Worm (Caenorhabditis elegans) whole organism, midembryonic: ENCODE results near the gene lsm-4.

Source experiments
- T22C8.4 ChIP-seq: fragments of 200-800 bp; sonication (Bioruptor generic); IDR thresholded peaks from 2 replicates; pipeline ENCODE4 v1.3.6; 2022; ENCODE audit warnings: missing genetic modification characterization, missing compliant biosample characterization
- cog-1 ChIP-seq: sonication (generic microtip); optimal IDR thresholded peaks from 2 replicates; lab custom pipeline; 2016; ENCODE audit warnings: missing genetic modification characterization, missing compliant biosample characterization
- flt-1 ChIP-seq: fragments of 200-800 bp; sonication (Bioruptor generic); IDR thresholded peaks from 2 replicates; pipeline ENCODE4 v1.3.6; 2022; ENCODE audit warnings: missing genetic modification characterization, missing compliant biosample characterization
- klf-2 ChIP-seq: fragments of 200-800 bp; sonication (Bioruptor generic); conservative IDR thresholded peaks from 2 replicates; pipeline ENCODE4 v1.3.6; 2022; ENCODE audit warnings: missing genetic modification reagents, missing genetic modification characterization, missing compliant biosample characterization
- med-1 ChIP-seq: sonication (generic microtip); optimal IDR thresholded peaks from 2 replicates; lab custom pipeline; 2017; ENCODE audit warnings: missing genetic modification characterization, mild to moderate bottlenecking, missing compliant biosample characterization, antibody characterized with exemption, missing genetic modification reagents; ENCODE audit not compliant: insufficient read depth
- ref-1 ChIP-seq: fragments of 200-800 bp; sonication (Bioruptor generic); conservative IDR thresholded peaks from 2 replicates; pipeline ENCODE4 v1.3.6; 2022; ENCODE audit warnings: missing genetic modification reagents, missing genetic modification characterization, missing compliant biosample characterization
- tab-1 ChIP-seq: fragments of 200-800 bp; sonication (Bioruptor generic); IDR thresholded peaks from 2 replicates; pipeline ENCODE4 v1.3.6; 2022; ENCODE audit warnings: missing genetic modification characterization, missing compliant biosample characterization
- ztf-23 ChIP-seq: fragments of 200-800 bp; sonication (Bioruptor generic); IDR thresholded peaks from 2 replicates; pipeline ENCODE4 v1.3.6; 2022; ENCODE audit warnings: missing genetic modification reagents, missing genetic modification characterization, missing compliant biosample characterization
- ztf-29 ChIP-seq: fragments of 200-800 bp; sonication (Bioruptor generic); IDR thresholded peaks from 2 replicates; pipeline ENCODE4 v1.3.6; 2022; ENCODE audit warnings: missing genetic modification reagents, missing genetic modification characterization, missing compliant biosample characterization

lsm-4 gene

DNA sequence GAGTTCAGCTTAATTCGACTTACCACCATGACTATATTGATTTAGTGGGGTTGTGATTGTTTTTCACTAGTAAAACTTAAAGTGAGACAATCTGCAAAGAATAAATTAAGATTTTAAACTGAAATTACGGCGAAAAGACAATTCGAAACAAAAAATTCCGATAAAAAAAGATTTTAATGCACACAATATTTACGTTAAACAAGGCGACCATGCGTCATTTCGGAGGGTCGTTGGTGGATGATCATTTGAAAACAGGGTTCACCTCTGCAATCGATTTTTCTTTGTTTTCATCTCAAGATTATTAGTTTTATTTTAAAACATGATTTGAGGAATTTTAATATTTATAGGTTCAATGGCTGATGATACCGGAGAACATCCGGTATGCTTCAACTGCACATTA lies at the start of gene lsm-4:
Gene lsm-4, minus strand, starts transcription at position 91 of the 400 bp plus-strand sequence.
- TF ChIP-seq med-1 (GFP tag; lab: Kevin White, UChicago) (no peak), ztf-29 (GFP tag; lab: Robert Waterston, UW) (no peak), tab-1 (GFP tag; lab: Robert Waterston, UW) (no peak), ref-1 (no peak), ztf-23 (GFP tag; lab: Robert Waterston, UW) (no peak), flt-1 (no peak), klf-2 (GFP tag; lab: Robert Waterston, UW) (no peak), cog-1 (tag; lab: Kevin White, UChicago) (no peak), T22C8.4 (GFP tag; lab: Robert Waterston, UW) (no peak)

DNA sequence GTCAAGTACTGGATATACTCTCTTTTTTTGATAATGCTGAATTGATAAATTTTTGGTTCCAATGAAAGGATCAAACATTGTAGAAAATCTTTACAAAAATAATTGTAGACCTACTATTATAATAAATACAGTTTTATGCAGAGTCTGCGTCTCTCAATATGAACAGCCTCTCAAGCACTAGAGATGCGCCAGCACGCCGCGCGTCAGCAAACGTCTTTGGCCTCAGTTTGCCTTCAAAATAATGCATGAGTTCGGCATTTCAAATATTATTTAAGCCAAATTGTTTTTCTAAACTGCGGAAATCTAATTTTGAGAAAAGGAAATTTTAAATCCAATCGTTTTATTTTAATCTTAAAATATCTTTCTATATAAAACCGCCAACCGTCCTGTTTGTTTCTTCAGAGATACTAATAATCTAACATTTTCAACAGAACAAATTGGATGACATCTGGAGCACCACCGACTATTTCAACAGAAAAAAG lies 48.7 kb upstream of the lsm-4 start, which contains the start of gene cul-4:
Gene cul-4, plus strand, starts transcription at position 432 of the 482 bp plus-strand sequence.
- no peak for TF ChIP-seq klf-2 (GFP tag; lab: Robert Waterston, UW)
- TF ChIP-seq med-1 (GFP tag; lab: Kevin White, UChicago), result no peak
- TF ChIP-seq tab-1 (GFP tag; lab: Robert Waterston, UW), result no peak
- TF ChIP-seq flt-1, result no peak
- no peak for TF ChIP-seq T22C8.4 (GFP tag; lab: Robert Waterston, UW)
- TF ChIP-seq ztf-29 (GFP tag; lab: Robert Waterston, UW), result no peak
- TF ChIP-seq ztf-23 (GFP tag; lab: Robert Waterston, UW), result no peak
- no peak for TF ChIP-seq cog-1 (tag; lab: Kevin White, UChicago)
- no peak for TF ChIP-seq ref-1

DNA sequence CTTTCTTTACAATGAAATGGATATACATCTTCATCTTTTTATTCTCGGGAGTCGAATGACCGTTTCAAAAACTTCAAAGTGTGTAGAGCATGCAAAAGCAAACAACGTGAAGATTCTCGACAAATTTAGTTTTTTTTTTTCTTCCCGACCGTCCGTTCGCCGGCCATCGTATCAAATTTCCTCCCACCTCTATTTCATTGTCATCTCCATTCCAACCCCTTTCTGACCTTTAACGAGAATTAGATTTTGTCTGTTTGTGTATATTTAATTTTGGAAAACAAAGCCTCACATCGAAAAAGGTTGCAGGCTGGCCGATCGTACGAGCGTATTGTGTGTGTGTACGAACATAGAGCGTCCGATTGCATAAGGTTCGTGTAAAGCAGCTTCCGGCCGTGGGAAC lies 46.1 kb upstream of the lsm-4 start, which contains the start of gene C30G12.1:
Gene C30G12.1, plus strand, starts transcription at position 301 of the 400 bp plus-strand sequence.
- TF ChIP-seq T22C8.4 (GFP tag; lab: Robert Waterston, UW) (no peak), klf-2 (GFP tag; lab: Robert Waterston, UW) (no peak), ztf-23 (GFP tag; lab: Robert Waterston, UW) (no peak), med-1 (GFP tag; lab: Kevin White, UChicago) (no peak), cog-1 (tag; lab: Kevin White, UChicago) (no peak), ztf-29 (GFP tag; lab: Robert Waterston, UW) (no peak), flt-1 (no peak), ref-1 (no peak), tab-1 (GFP tag; lab: Robert Waterston, UW) (no peak)

DNA sequence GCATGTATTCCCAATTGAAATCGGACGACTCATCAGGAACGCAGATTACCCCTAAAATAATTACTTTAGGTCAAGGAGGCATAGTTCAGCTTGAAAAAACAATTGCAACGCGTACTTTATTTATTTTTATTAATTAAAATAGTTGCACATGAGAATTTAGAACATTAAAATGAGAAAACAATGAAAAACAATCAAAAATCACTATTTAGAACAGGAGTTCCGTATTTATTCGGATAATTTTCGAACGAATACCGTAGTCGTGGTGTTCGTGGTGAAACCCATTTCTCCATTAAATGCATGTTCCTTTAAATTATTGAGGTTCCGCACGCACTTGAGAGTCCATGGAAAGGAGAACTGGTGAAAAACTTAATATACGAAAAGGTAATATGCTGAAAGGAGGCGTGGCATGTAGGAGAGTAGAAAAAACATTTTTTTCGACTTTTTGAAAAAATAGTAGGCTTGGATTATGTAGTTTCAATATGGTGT lies 45.3 kb upstream of the lsm-4 start, which contains the start of gene puf-8:
Gene puf-8, minus strand, starts transcription at position 51 of the 486 bp plus-strand sequence.
- TF ChIP-seq med-1 (GFP tag; lab: Kevin White, UChicago) (no peak), flt-1 (no peak), cog-1 (tag; lab: Kevin White, UChicago) (no peak), ref-1 (no peak), klf-2 (GFP tag; lab: Robert Waterston, UW) (no peak), ztf-29 (GFP tag; lab: Robert Waterston, UW) (no peak), tab-1 (GFP tag; lab: Robert Waterston, UW) (no peak), ztf-23 (GFP tag; lab: Robert Waterston, UW) (no peak), T22C8.4 (GFP tag; lab: Robert Waterston, UW) (no peak)

DNA sequence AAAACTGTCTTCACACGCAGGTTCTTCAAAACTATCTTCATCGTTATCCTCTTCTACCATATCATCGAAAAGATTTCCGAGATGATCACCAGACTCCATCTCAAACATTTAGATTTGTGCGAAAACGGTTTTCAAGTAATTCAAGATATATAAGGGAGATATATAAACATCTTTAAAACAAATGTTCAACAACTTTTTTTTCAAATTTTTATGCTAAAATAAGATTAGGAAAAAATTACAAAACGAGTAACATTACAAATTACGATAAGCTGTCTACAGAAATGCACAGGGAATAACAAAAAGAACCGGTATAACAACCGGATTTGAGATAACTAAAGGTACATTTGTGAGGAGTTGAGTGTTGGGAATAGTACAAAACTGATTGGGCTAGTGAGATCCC lies 43.0 kb upstream of the lsm-4 start, which contains the start of gene C30G12.6:
Gene C30G12.6, minus strand, starts transcription at position 101 of the 400 bp plus-strand sequence.
- no peak for TF ChIP-seq klf-2 (GFP tag; lab: Robert Waterston, UW)
- TF ChIP-seq ztf-29 (GFP tag; lab: Robert Waterston, UW), result no peak

DNA sequence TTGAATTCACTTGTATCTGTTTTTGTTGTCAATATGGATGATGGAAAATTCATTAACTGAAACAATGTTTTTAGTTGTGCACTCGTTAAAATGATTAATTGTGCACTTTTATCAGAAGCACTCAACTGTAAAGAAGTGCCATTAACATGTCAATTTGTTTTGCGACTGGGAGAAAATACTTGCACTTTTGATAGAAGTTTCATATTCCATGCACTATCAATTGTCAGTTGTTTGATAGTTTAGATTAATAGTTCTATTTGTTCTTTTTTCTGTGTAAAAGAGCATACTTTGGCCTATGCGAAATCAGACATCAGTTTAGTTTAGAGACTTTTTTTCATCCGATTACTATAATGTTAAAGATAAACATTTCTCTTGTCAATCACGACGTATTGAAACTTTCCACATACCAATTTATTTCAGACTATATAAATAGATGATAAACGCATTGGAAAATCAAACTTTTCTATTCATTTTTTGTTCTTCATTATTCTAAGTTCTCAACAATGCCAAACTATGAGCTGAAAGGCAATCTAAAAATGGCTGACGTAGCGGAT lies 37.0 kb upstream of the lsm-4 start, which contains the start of gene C30G12.2:
Gene C30G12.2, plus strand, starts transcription at position 504 of the 554 bp plus-strand sequence.
- TF ChIP-seq tab-1 (GFP tag; lab: Robert Waterston, UW) (no peak), ref-1 (no peak), klf-2 (GFP tag; lab: Robert Waterston, UW) (no peak), T22C8.4 (GFP tag; lab: Robert Waterston, UW) (no peak), ztf-23 (GFP tag; lab: Robert Waterston, UW) (no peak), ztf-29 (GFP tag; lab: Robert Waterston, UW) (no peak), med-1 (GFP tag; lab: Kevin White, UChicago) (no peak), flt-1 (no peak), cog-1 (tag; lab: Kevin White, UChicago) (no peak)

DNA sequence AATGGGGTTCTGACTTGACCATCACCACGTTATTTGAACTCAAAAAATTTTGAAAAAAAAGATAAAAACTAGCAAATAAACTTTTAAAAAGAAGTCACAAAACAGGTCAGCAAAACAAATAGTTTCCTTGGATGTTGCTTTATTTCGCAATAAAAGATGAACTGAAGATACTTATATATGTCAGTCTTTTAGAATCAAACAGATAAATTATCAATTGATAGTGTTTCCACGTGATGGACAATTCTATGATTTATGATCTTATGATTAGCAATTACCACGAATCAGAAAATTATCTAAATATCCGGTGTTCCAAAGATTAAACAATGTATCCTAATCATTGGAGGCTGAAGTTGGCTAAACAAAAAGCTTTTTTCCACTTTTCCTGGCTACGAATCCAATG lies 34.7 kb upstream of the lsm-4 start:
- no peak for TF ChIP-seq T22C8.4 (GFP tag; lab: Robert Waterston, UW)
- TF ChIP-seq flt-1, result no peak
- no peak for TF ChIP-seq ztf-29 (GFP tag; lab: Robert Waterston, UW)
- TF ChIP-seq tab-1 (GFP tag; lab: Robert Waterston, UW), result no peak
- no peak for TF ChIP-seq ztf-23 (GFP tag; lab: Robert Waterston, UW)
- TF ChIP-seq med-1 (GFP tag; lab: Kevin White, UChicago), result no peak
- no peak for TF ChIP-seq ref-1
- TF ChIP-seq klf-2 (GFP tag; lab: Robert Waterston, UW), result no peak
- no peak for TF ChIP-seq cog-1 (tag; lab: Kevin White, UChicago)

DNA sequence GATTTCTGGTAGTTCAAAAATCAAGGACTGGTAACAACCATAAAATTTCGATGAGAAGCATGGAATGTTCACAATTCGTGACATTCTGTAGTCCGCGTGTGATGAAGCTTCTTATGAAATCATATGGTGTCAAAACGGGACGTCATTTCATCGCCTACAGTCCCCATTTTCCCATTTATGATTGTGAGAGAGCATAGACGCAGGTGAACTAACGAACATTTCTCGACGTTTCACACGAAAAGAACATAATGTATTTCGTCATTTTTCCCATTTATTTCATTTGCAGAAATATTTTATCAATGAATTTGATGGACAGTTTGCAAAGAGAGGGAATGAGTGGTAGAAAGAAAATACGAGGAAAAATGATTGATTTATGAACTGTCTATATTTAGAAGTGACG lies 34.2 kb upstream of the lsm-4 start:
- TF ChIP-seq tab-1 (GFP tag; lab: Robert Waterston, UW) (no peak), ztf-29 (GFP tag; lab: Robert Waterston, UW) (no peak), flt-1 (no peak), med-1 (GFP tag; lab: Kevin White, UChicago) (no peak), klf-2 (GFP tag; lab: Robert Waterston, UW) (no peak), T22C8.4 (GFP tag; lab: Robert Waterston, UW) (no peak), cog-1 (tag; lab: Kevin White, UChicago) (no peak), ztf-23 (GFP tag; lab: Robert Waterston, UW) (no peak), ref-1 (no peak)

DNA sequence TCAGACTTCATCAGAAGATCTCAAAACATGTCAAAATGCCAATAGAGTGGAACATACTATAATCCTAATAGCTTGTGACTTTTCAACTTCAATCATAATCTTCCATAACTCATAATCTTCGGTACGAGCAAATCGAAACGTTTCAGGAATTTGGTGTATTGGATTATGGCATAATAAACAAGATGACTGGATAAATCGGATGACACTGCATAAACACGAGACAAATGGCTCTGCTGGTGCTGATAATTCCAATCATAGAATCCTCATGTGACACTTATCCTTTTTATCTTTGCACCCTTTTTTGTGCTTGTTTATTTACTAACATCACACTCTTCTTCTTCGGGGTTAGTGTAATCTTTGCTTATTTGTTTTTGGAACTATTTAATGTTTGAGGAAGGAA lies 30.1 kb upstream of the lsm-4 start:
- TF ChIP-seq klf-2 (GFP tag; lab: Robert Waterston, UW), result no peak
- TF ChIP-seq ref-1, result no peak
- no peak for TF ChIP-seq cog-1 (tag; lab: Kevin White, UChicago)
